Fruit fly (Drosophila melanogaster) whole organism, pupa: ENCODE data around the gene mei-P26.
A peak's percentile ranks its signal among the peaks of the same experiment; 100 is the strongest.

Source experiments
- CG13204 ChIP-seq: fragments of 200-800 bp; sonication (Bioruptor generic); optimal IDR thresholded peaks from 2 replicates; lab custom pipeline; 2018; ENCODE audit warnings: missing biosample characterization, mild to moderate bottlenecking, missing genetic modification characterization, moderate library complexity
- CG14655 ChIP-seq: fragments of 200-800 bp; sonication (Bioruptor generic); optimal IDR thresholded peaks from 3 replicates; lab custom pipeline; 2017; ENCODE audit warnings: mild to moderate bottlenecking, missing biosample characterization, missing genetic modification reagents, missing genetic modification characterization
- CG17806 ChIP-seq: fragments of 200-800 bp; sonication (Bioruptor generic); optimal IDR thresholded peaks from 2 replicates; lab custom pipeline; 2018; ENCODE audit warnings: missing biosample characterization, mild to moderate bottlenecking, missing genetic modification characterization, moderate library complexity
- fd96Ca ChIP-seq: fragments of 200-800 bp; sonication (Bioruptor generic); IDR thresholded peaks from 3 replicates; pipeline ENCODE4 v1.3.6; 2022; ENCODE audit warnings: missing biosample characterization, missing genetic modification characterization

DNA sequence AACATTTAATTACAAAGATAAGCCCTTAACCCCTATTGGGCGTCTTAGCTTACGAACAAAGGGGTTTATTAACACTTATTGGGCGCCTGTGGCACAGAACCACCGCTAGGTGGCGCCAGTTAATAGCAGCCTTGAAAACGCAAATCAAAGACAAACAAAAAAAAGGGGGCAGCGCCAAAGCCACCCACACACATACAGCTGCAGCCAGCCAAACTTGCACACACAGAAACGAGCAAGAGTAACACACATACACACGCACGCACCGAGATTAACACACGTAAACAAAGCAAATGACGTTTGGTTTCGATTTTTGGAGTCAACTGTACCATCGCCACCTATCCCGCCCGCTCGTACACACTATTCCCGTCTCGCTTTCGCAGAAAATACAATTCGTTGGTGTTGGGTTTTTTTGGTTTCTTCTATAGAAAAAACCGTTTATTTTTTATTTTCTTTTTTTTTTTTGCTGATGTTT is 10.9 kb upstream of the mei-P26 start:
- TF ChIP-seq CG17806 (tag; lab: Kevin White, UChicago) (no peak), CG13204 (GFP tag; lab: Kevin White, UChicago) (peak; percentile 33), fd96Ca (GFP tag; lab: Robert Waterston, UW) (peak; percentile 70; the same call in 1 of the 3 replicates), CG14655 (GFP tag; lab: Kevin White, UChicago) (no peak)
